Fruit fly (Drosophila melanogaster) whole organism, embryonic: ENCODE data around the gene mRpL51.

ENCODE experiments used
- Aef1 ChIP-seq: fragments of 200-800 bp; sonication (Bioruptor generic); IDR thresholded peaks from 3 replicates; pipeline ENCODE4 v1.3.6; 2022; ENCODE audit warnings: missing biosample characterization, missing genetic modification characterization
- Atf-2 ChIP-seq: fragments of 200-800 bp; sonication (Bioruptor generic); optimal IDR thresholded peaks from 2 replicates; lab custom pipeline; 2016; ENCODE audit warnings: missing biosample characterization, missing genetic modification characterization
- B-H2 ChIP-seq: fragments of 200-800 bp; sonication (Bioruptor generic); optimal IDR thresholded peaks from 2 replicates; lab custom pipeline; 2018; ENCODE audit warnings: missing biosample characterization, mild to moderate bottlenecking, missing genetic modification characterization
- Bdp1 ChIP-seq: fragments of 200-800 bp; sonication (Bioruptor generic); optimal IDR thresholded peaks from 3 replicates; lab custom pipeline; 2016; ENCODE audit warnings: missing biosample characterization, missing genetic modification characterization
- Blimp-1 ChIP-seq: fragments of 200-800 bp; sonication (Bioruptor generic); optimal IDR thresholded peaks from 3 replicates; lab custom pipeline; 2018; ENCODE audit warnings: missing biosample characterization, missing genetic modification characterization, mild to moderate bottlenecking, moderate library complexity, missing genetic modification reagents
- CG1024 ChIP-seq: fragments of 200-800 bp; sonication (Bioruptor generic); IDR thresholded peaks from 2 replicates; pipeline ENCODE4 v1.3.6; 2022; ENCODE audit warnings: missing biosample characterization, missing genetic modification characterization
- CG11456 ChIP-seq: fragments of 200-800 bp; sonication (Bioruptor generic); IDR thresholded peaks from 3 replicates; pipeline ENCODE4 v1.3.6; 2022; ENCODE audit warnings: missing biosample characterization, missing genetic modification characterization
- CG12391 ChIP-seq: fragments of 200-800 bp; sonication (Bioruptor generic); optimal IDR thresholded peaks from 3 replicates; lab custom pipeline; 2018; ENCODE audit warnings: missing biosample characterization, mild to moderate bottlenecking, missing genetic modification characterization, moderate library complexity
- CG15073 ChIP-seq: fragments of 200-800 bp; sonication (Bioruptor generic); optimal IDR thresholded peaks from 2 replicates; lab custom pipeline; 2016; ENCODE audit warnings: missing biosample characterization, missing genetic modification characterization
- CG15269 ChIP-seq: fragments of 200-800 bp; sonication (Bioruptor generic); optimal IDR thresholded peaks from 2 replicates; lab custom pipeline; 2018; ENCODE audit warnings: missing biosample characterization, mild to moderate bottlenecking, missing genetic modification characterization, moderate library complexity
- CG18011 ChIP-seq: fragments of 200-800 bp; sonication (Bioruptor generic); optimal IDR thresholded peaks from 2 replicates; lab custom pipeline; 2017; ENCODE audit warnings: missing biosample characterization, missing genetic modification characterization, mild to moderate bottlenecking, moderate library complexity, missing genotype
- CG31365 ChIP-seq: fragments of 200-800 bp; sonication (Bioruptor generic); optimal IDR thresholded peaks from 2 replicates; lab custom pipeline; 2018; ENCODE audit warnings: missing biosample characterization, mild to moderate bottlenecking, missing genetic modification characterization
- CG3281 ChIP-seq: fragments of 200-800 bp; sonication (Bioruptor generic); optimal IDR thresholded peaks from 3 replicates; lab custom pipeline; 2017; ENCODE audit warnings: missing biosample characterization, mild to moderate bottlenecking, missing genetic modification characterization
- CG4424 ChIP-seq: fragments of 200-800 bp; sonication (Bioruptor generic); optimal IDR thresholded peaks from 3 replicates; lab custom pipeline; 2016; ENCODE audit warnings: missing biosample characterization, missing genetic modification characterization
- CG4617 ChIP-seq: fragments of 200-800 bp; sonication (Bioruptor generic); optimal IDR thresholded peaks from 3 replicates; lab custom pipeline; 2016; ENCODE audit warnings: missing biosample characterization, missing genetic modification characterization, borderline replicate concordance
- CG4707 ChIP-seq: fragments of 200-800 bp; sonication (Bioruptor generic); optimal IDR thresholded peaks from 2 replicates; lab custom pipeline; 2018; ENCODE audit warnings: missing biosample characterization, mild to moderate bottlenecking, missing genetic modification characterization, moderate library complexity
- CG4730 ChIP-seq: fragments of 200-800 bp; sonication (Bioruptor generic); IDR thresholded peaks from 2 replicates; pipeline ENCODE4 v1.3.6; 2022; ENCODE audit warnings: missing biosample characterization, missing genetic modification characterization
- CG8089 ChIP-seq: fragments of 200-800 bp; sonication (Bioruptor generic); optimal IDR thresholded peaks from 3 replicates; lab custom pipeline; 2016; ENCODE audit warnings: missing biosample characterization, missing genetic modification characterization
- CG8281 ChIP-seq: fragments of 200-800 bp; sonication (Bioruptor generic); optimal IDR thresholded peaks from 2 replicates; lab custom pipeline; 2018; ENCODE audit warnings: missing biosample characterization, mild to moderate bottlenecking, missing genetic modification characterization, moderate library complexity
- CkIIα-i1 ChIP-seq: fragments of 200-800 bp; sonication (Bioruptor generic); IDR thresholded peaks from 2 replicates; pipeline ENCODE4 v1.3.6; 2022; ENCODE audit warnings: missing biosample characterization, missing genetic modification characterization
- Doc3 ChIP-seq: fragments of 200-800 bp; sonication (Bioruptor generic); IDR thresholded peaks from 3 replicates; pipeline ENCODE4 v1.3.6; 2022; ENCODE audit warnings: missing biosample characterization, missing genetic modification characterization; ENCODE audit not compliant: partially characterized antibody
- E2f1 ChIP-seq: fragments of 200-800 bp; sonication (Bioruptor generic); IDR thresholded peaks from 2 replicates; pipeline ENCODE4 v1.3.6; 2022; ENCODE audit warnings: missing biosample characterization, missing genetic modification characterization
- Gug ChIP-seq: fragments of 200-800 bp; sonication (Bioruptor generic); IDR thresholded peaks from 4 replicates; pipeline ENCODE4 v1.3.6; 2022; ENCODE audit warnings: missing biosample characterization, missing genetic modification characterization
- HHEX ChIP-seq: fragments of 200-800 bp; sonication (Bioruptor generic); optimal IDR thresholded peaks from 3 replicates; lab custom pipeline; 2017; ENCODE audit warnings: missing biosample characterization, mild to moderate bottlenecking, missing genetic modification characterization, missing genetic modification reagents
- Hmx ChIP-seq: fragments of 200-800 bp; sonication (Bioruptor generic); optimal IDR thresholded peaks from 2 replicates; lab custom pipeline; 2016; ENCODE audit warnings: missing biosample characterization, missing genetic modification characterization
- Hr78 ChIP-seq, 2 experiments: fragments of 200-800 bp in 1 of 2; fragments of >200 bp in 1 of 2; sonication (Bioruptor generic) in 1 of 2; optimal IDR thresholded peaks; 2 replicates each; lab custom pipeline; 2017 to 2019; ENCODE audit warnings: missing biosample characterization in 2 of 2, missing genetic modification characterization in 2 of 2, mild to moderate bottlenecking in 1 of 2, moderate library complexity in 1 of 2
- Oaz ChIP-seq: fragments of 200-800 bp; sonication (Bioruptor generic); IDR thresholded peaks from 2 replicates; pipeline ENCODE4 v1.3.6; 2022; ENCODE audit warnings: missing biosample characterization, missing genetic modification characterization
- Ptx1 ChIP-seq: fragments of 200-800 bp; sonication (Bioruptor generic); IDR thresholded peaks from 2 replicates; pipeline ENCODE4 v1.3.6; 2022; ENCODE audit warnings: missing biosample characterization, missing genetic modification characterization
- Rx ChIP-seq: fragments of 200-800 bp; sonication (Bioruptor generic); IDR thresholded peaks from 2 replicates; pipeline ENCODE4 v1.3.6; 2022; ENCODE audit warnings: missing biosample characterization, missing genetic modification characterization
- Sox102F ChIP-seq: fragments of 200-800 bp; sonication (Bioruptor generic); optimal IDR thresholded peaks from 2 replicates; lab custom pipeline; 2018; ENCODE audit warnings: missing biosample characterization, mild to moderate bottlenecking, missing genetic modification characterization, moderate library complexity
- Tbp ChIP-seq: fragments of >200 bp; optimal IDR thresholded peaks from 2 replicates; lab custom pipeline; 2018; ENCODE audit warnings: missing biosample characterization, missing genetic modification characterization
- YL-1 ChIP-seq: fragments of 200-800 bp; sonication (Bioruptor generic); optimal IDR thresholded peaks from 3 replicates; lab custom pipeline; 2017; ENCODE audit warnings: missing biosample characterization, mild to moderate bottlenecking, missing genetic modification characterization
- ase ChIP-seq: fragments of 200-800 bp; sonication (Bioruptor generic); IDR thresholded peaks from 3 replicates; pipeline ENCODE4 v1.3.6; 2022; ENCODE audit warnings: missing biosample characterization, missing genetic modification characterization
- ash1 ChIP-seq: fragments of 200-800 bp; sonication (Bioruptor generic); optimal IDR thresholded peaks from 2 replicates; lab custom pipeline; 2018; ENCODE audit warnings: missing biosample characterization, mild to moderate bottlenecking, missing genetic modification characterization
- cas ChIP-seq: fragments of 200-800 bp; sonication (Bioruptor generic); IDR thresholded peaks from 2 replicates; pipeline ENCODE4 v1.3.6; 2022; ENCODE audit warnings: missing biosample characterization, missing genetic modification characterization
- gcm2 ChIP-seq: fragments of 200-800 bp; sonication (Bioruptor generic); optimal IDR thresholded peaks from 2 replicates; lab custom pipeline; 2016; ENCODE audit warnings: missing biosample characterization, missing genetic modification characterization
- grn ChIP-seq: fragments of 200-800 bp; sonication (Bioruptor generic); optimal IDR thresholded peaks from 3 replicates; lab custom pipeline; 2017; ENCODE audit warnings: missing biosample characterization, missing genetic modification characterization
- ham ChIP-seq: fragments of 200-800 bp; sonication (Bioruptor generic); IDR thresholded peaks from 2 replicates; pipeline ENCODE4 v1.3.6; 2022; ENCODE audit warnings: missing biosample characterization, missing genetic modification characterization
- jigr1 ChIP-seq: fragments of 200-800 bp; sonication (Bioruptor generic); IDR thresholded peaks from 3 replicates; pipeline ENCODE4 v1.3.6; 2022; ENCODE audit warnings: missing biosample characterization, missing genetic modification characterization
- lmd ChIP-seq: fragments of 200-800 bp; sonication (Bioruptor generic); IDR thresholded peaks from 2 replicates; pipeline ENCODE4 v1.3.6; 2022; ENCODE audit warnings: missing biosample characterization, missing genetic modification characterization
- nerfin-1 ChIP-seq: fragments of 200-800 bp; sonication (Bioruptor generic); optimal IDR thresholded peaks from 3 replicates; lab custom pipeline; 2019; ENCODE audit warnings: missing biosample characterization, mild to moderate bottlenecking, missing genetic modification characterization, moderate library complexity
- nmo ChIP-seq: fragments of 200-800 bp; sonication (Bioruptor generic); optimal IDR thresholded peaks from 2 replicates; lab custom pipeline; 2018; ENCODE audit warnings: missing biosample characterization, mild to moderate bottlenecking, missing genetic modification characterization, moderate library complexity
- pfk ChIP-seq: fragments of 200-800 bp; sonication (Bioruptor generic); optimal IDR thresholded peaks from 2 replicates; lab custom pipeline; 2018; ENCODE audit warnings: missing biosample characterization, mild to moderate bottlenecking, missing genetic modification characterization, moderate library complexity
- sim ChIP-seq: fragments of 200-800 bp; sonication (Bioruptor generic); IDR thresholded peaks from 2 replicates; pipeline ENCODE4 v1.3.6; 2022; ENCODE audit warnings: missing biosample characterization, missing genetic modification characterization
- so ChIP-seq: fragments of 200-800 bp; sonication (Bioruptor generic); IDR thresholded peaks from 3 replicates; pipeline ENCODE4 v1.3.6; 2022; ENCODE audit warnings: missing biosample characterization, missing genetic modification characterization
- tio ChIP-seq: fragments of 200-800 bp; sonication (Bioruptor generic); optimal IDR thresholded peaks from 2 replicates; lab custom pipeline; 2017; ENCODE audit warnings: missing biosample characterization, missing genetic modification characterization, inconsistent platforms
- ttk ChIP-seq: fragments of 200-800 bp; sonication (Bioruptor generic); IDR thresholded peaks from 2 replicates; pipeline ENCODE4 v2.1.2; 2022; ENCODE audit warnings: missing biosample characterization, missing genetic modification characterization
- unpg ChIP-seq: fragments of 200-800 bp; sonication (Bioruptor generic); optimal IDR thresholded peaks from 3 replicates; lab custom pipeline; 2018; ENCODE audit warnings: missing biosample characterization, mild to moderate bottlenecking, missing genetic modification characterization, moderate library complexity
- wor ChIP-seq: fragments of 200-800 bp; sonication (Bioruptor generic); IDR thresholded peaks from 2 replicates; pipeline ENCODE4 v1.3.6; 2022; ENCODE audit warnings: missing biosample characterization, missing genetic modification characterization

mRpL51 gene

DNA sequence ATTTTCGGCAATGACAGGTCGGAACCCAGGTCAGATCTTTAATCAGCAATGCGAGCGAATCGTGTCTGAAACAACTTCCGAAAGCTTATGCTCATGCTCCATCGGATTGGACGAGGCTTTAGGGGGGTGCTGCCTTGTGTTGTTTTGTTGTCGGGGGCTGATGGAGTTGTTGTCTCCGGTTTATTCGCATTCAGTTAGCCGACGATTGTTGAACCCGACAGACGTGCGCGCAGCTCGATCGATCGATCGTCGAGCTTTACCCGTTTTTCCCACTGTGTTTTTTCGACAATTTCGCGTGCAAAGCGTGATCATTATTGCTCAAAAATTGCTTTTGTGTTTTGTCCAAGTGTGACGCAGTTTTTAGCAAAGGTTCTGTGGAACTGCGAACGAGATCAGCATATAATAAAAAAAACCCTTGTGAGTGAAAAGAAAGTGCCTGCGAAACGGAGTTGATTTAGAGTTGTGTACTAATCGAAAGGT is 11.8 kb upstream of the mRpL51 start, which contains the start of gene CG17834 (continued):
- TF ChIP-seq grn (peak; percentile 20), Ptx1 (GFP tag; lab: Robert Waterston, UW) (no peak), HHEX (GFP tag; lab: Kevin White, UChicago) (peak; percentile 16), CG15073 (GFP tag; lab: Kevin White, UChicago) (no peak), Aef1 (0 out of 3 replicates have a peak, but pooled peaks have one; percentile 16), CG12391 (tag; lab: Kevin White, UChicago) (no peak), Hr78 (GFP tag; optimal IDR thresholded peaks at IDR 0.05; lab: Kevin White, UChicago) (peak in 1 of 2 experiments; percentile 85), CG11456 (GFP tag; lab: Robert Waterston, UW) (no peak), ttk (GFP tag; lab: Robert Waterston, UW) (peak; percentile 22; the same call in 1 of the 2 replicates), CG31365 (tag; lab: Kevin White, UChicago) (no peak)

DNA sequence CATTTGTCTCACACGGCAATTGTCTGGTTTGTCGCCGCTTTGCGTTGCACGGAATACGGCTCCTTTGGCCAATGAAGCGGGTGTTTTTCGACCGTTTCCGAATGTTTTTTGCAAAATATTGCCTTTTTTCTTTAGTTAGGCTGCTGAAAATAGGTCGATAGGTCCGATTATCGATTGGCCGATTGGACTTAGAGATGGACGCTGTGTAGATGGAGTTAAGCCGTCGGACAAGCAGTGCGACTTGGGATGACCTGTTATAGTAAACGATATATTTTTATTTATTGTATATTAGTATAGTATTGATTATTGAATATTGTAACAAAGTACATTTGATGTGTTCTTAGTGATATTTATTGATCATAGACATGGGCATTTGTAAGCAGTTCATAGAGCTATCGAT is 11.1 kb upstream of the mRpL51 start, which contains the start of the genes lmgA and lmgB:
Gene lmgA (minus strand): TSS at position 301 of the 400 bp plus-strand sequence.
Gene lmgB (minus strand): TSS at position 301 of the 400 bp plus-strand sequence.
- TF ChIP-seq cas (GFP tag; lab: Robert Waterston, UW) (peak; percentile 26; the same call in 1 of the 2 replicates), jigr1 (GFP tag; lab: Robert Waterston, UW) (no peak), Oaz (no peak), Bdp1 (GFP tag; lab: Kevin White, UChicago) (no peak), Hmx (GFP tag; lab: Kevin White, UChicago) (no peak), wor (GFP tag; lab: Robert Waterston, UW) (no peak), Atf-2 (GFP tag; lab: Kevin White, UChicago) (no peak), Rx (GFP tag; lab: Robert Waterston, UW) (no peak), unpg (peak; percentile 12), CG4707 (GFP tag; lab: Kevin White, UChicago) (no peak), ash1 (GFP tag; lab: Kevin White, UChicago) (no peak), CG4424 (GFP tag; lab: Kevin White, UChicago) (peak; percentile 66), CG1024 (no peak), Tbp (GFP tag; lab: Kevin White, UChicago) (no peak), Doc3 (GFP tag; lab: Robert Waterston, UW) (peak; percentile 79), YL-1 (GFP tag; lab: Kevin White, UChicago) (peak; percentile 52), CG18011 (GFP tag; lab: Kevin White, UChicago) (peak; percentile 35), gcm2 (no peak), CG15269 (tag; lab: Kevin White, UChicago) (peak; percentile 36), nmo (peak; percentile 69), Sox102F (peak; percentile 36), B-H2 (GFP tag; lab: Kevin White, UChicago) (no peak), CG3281 (GFP tag; lab: Kevin White, UChicago) (no peak), Blimp-1 (GFP tag; lab: Kevin White, UChicago) (peak; percentile 31), CG8281 (tag; lab: Kevin White, UChicago) (no peak), CG4730 (no peak), pfk (GFP tag; lab: Kevin White, UChicago) (no peak), CG8089 (no peak), ase (GFP tag; lab: Robert Waterston, UW) (no peak), CkIIα-i1 (GFP tag; lab: Robert Waterston, UW) (no peak), ham (GFP tag; lab: Robert Waterston, UW) (no peak), lmd (GFP tag; lab: Robert Waterston, UW) (peak; percentile 12; the same call in 1 of the 2 replicates), tio (no peak), E2f1 (GFP tag; lab: Robert Waterston, UW) (0 out of 2 replicates have a peak, but pooled peaks have one; percentile 23), ttk (GFP tag; lab: Robert Waterston, UW) (no peak), Gug (GFP tag; lab: Robert Waterston, UW) (peak; percentile 62; the same call in 3 of the 4 replicates), CG4617 (GFP tag; lab: Kevin White, UChicago) (peak; percentile 80), nerfin-1 (tag; lab: Kevin White, UChicago) (peak; percentile 6), so (no peak), sim (GFP tag; lab: Robert Waterston, UW) (no peak)
